Worm (Caenorhabditis elegans) whole organism, mixed stage, embryonic: Measurements from ENCODE around the gene srh-122.

Experiments
- bed-3 ChIP-seq: fragments of 200-800 bp; sonication (Bioruptor generic); optimal IDR thresholded peaks from 3 replicates; lab custom pipeline; 2018; ENCODE audit warnings: mild to moderate bottlenecking, missing genetic modification characterization, moderate library complexity, missing compliant biosample characterization
- blmp-1 ChIP-seq: fragments of 150-350 bp; optimal IDR thresholded peaks from 2 replicates; lab custom pipeline; 2014; ENCODE audit warnings: missing biosample characterization, missing genetic modification characterization
- ceh-39 ChIP-seq: fragments of 150-350 bp; optimal IDR thresholded peaks from 2 replicates; lab custom pipeline; 2014; ENCODE audit warnings: missing biosample characterization, missing genetic modification characterization
- ceh-43 ChIP-seq: fragments of 200-800 bp; sonication (Bioruptor generic); optimal IDR thresholded peaks from 2 replicates; lab custom pipeline; 2018; ENCODE audit warnings: mild to moderate bottlenecking, missing genetic modification characterization, moderate library complexity, missing compliant biosample characterization
- ceh-83 ChIP-seq: fragments of 200-800 bp; sonication (Bioruptor generic); optimal IDR thresholded peaks from 2 replicates; lab custom pipeline; 2018; ENCODE audit warnings: mild to moderate bottlenecking, missing genetic modification characterization, missing compliant biosample characterization
- ces-1 ChIP-seq: fragments of 150-350 bp; optimal IDR thresholded peaks from 2 replicates; lab custom pipeline; 2014; ENCODE audit warnings: missing biosample characterization, missing genetic modification reagents, missing genetic modification characterization
- cnd-1 ChIP-seq: fragments of 200-800 bp; sonication (Bioruptor generic); optimal IDR thresholded peaks from 2 replicates; lab custom pipeline; 2018; ENCODE audit warnings: mild to moderate bottlenecking, missing genetic modification characterization, missing compliant biosample characterization
- drap-1 ChIP-seq: fragments of 200-800 bp; sonication (Bioruptor generic); optimal IDR thresholded peaks from 3 replicates; lab custom pipeline; 2018; ENCODE audit warnings: mild to moderate bottlenecking, missing genetic modification characterization, missing compliant biosample characterization
- elt-1 ChIP-seq: sonication (generic microtip); optimal IDR thresholded peaks from 2 replicates; lab custom pipeline; 2017; ENCODE audit warnings: missing genetic modification characterization, mild to moderate bottlenecking, missing compliant biosample characterization, antibody characterized with exemption, moderate library complexity, borderline replicate concordance; ENCODE audit not compliant: insufficient read depth
- elt-3 ChIP-seq: fragments of 150-350 bp; optimal IDR thresholded peaks from 2 replicates; lab custom pipeline; 2014; ENCODE audit warnings: missing biosample characterization, missing genetic modification characterization
- flh-1 ChIP-seq: fragments of 200-800 bp; sonication (Bioruptor generic); optimal IDR thresholded peaks from 2 replicates; lab custom pipeline; 2018; ENCODE audit warnings: mild to moderate bottlenecking, missing genetic modification characterization, moderate library complexity, missing compliant biosample characterization
- ham-2 ChIP-seq: fragments of 200-800 bp; sonication (Bioruptor generic); optimal IDR thresholded peaks from 2 replicates; lab custom pipeline; 2018; ENCODE audit warnings: mild to moderate bottlenecking, missing genetic modification characterization, missing compliant biosample characterization
- hlh-1 ChIP-seq: fragments of 150-350 bp; optimal IDR thresholded peaks from 2 replicates; lab custom pipeline; 2014; ENCODE audit warnings: missing biosample characterization, missing genetic modification reagents, missing genetic modification characterization
- lin-13 ChIP-seq: fragments of 150-350 bp; optimal IDR thresholded peaks from 2 replicates; lab custom pipeline; 2014; ENCODE audit warnings: missing biosample characterization, missing genetic modification characterization
- lin-32 ChIP-seq: fragments of 200-800 bp; sonication (Bioruptor generic); optimal IDR thresholded peaks from 2 replicates; lab custom pipeline; 2018; ENCODE audit warnings: mild to moderate bottlenecking, missing genetic modification characterization, missing compliant biosample characterization
- lsy-2 ChIP-seq: fragments of 150-350 bp; optimal IDR thresholded peaks from 2 replicates; lab custom pipeline; 2014; ENCODE audit warnings: missing biosample characterization, missing genetic modification characterization
- mab-5 ChIP-seq: fragments of 150-350 bp; optimal IDR thresholded peaks from 2 replicates; lab custom pipeline; 2014; ENCODE audit warnings: missing biosample characterization, missing genetic modification characterization
- mep-1 ChIP-seq: fragments of 150-350 bp; optimal IDR thresholded peaks from 2 replicates; lab custom pipeline; 2017; ENCODE audit warnings: missing biosample characterization, missing genetic modification reagents, missing genetic modification characterization, inconsistent platforms
- mls-2 ChIP-seq: sonication (generic microtip); optimal IDR thresholded peaks from 2 replicates; lab custom pipeline; 2016; ENCODE audit warnings: mild to moderate bottlenecking, missing genetic modification characterization, moderate library complexity, missing compliant biosample characterization
- nhr-12 ChIP-seq: fragments of 150-350 bp; optimal IDR thresholded peaks from 2 replicates; lab custom pipeline; 2014; ENCODE audit warnings: missing biosample characterization, missing genetic modification characterization
- nhr-2 ChIP-seq: fragments of 150-350 bp; optimal IDR thresholded peaks from 2 replicates; lab custom pipeline; 2014; ENCODE audit warnings: missing biosample characterization, missing genetic modification characterization
- nhr-237 ChIP-seq: fragments of 150-350 bp; optimal IDR thresholded peaks from 2 replicates; lab custom pipeline; 2014; ENCODE audit warnings: missing biosample characterization, missing genetic modification characterization
- nhr-28 ChIP-seq: fragments of 150-350 bp; optimal IDR thresholded peaks from 2 replicates; lab custom pipeline; 2014; ENCODE audit warnings: missing biosample characterization, missing genetic modification characterization
- pha-4 ChIP-seq: fragments of 150-350 bp; optimal IDR thresholded peaks from 2 replicates; lab custom pipeline; 2018; ENCODE audit warnings: missing biosample characterization, missing genetic modification reagents, missing genetic modification characterization
- snpc-4 ChIP-seq: fragments of 150-350 bp; optimal IDR thresholded peaks from 2 replicates; lab custom pipeline; 2014; ENCODE audit warnings: missing biosample characterization, missing genetic modification characterization
- sptf-1 ChIP-seq: sonication (generic microtip); optimal IDR thresholded peaks from 2 replicates; lab custom pipeline; 2017; ENCODE audit warnings: mild to moderate bottlenecking, missing genetic modification characterization, moderate library complexity, missing compliant biosample characterization
- unc-120 ChIP-seq: sonication (generic microtip); optimal IDR thresholded peaks from 2 replicates; lab custom pipeline; 2017; ENCODE audit warnings: missing genetic modification characterization, missing compliant biosample characterization; ENCODE audit not compliant: poor library complexity, severe bottlenecking
- unc-62 ChIP-seq: fragments of 150-350 bp; optimal IDR thresholded peaks from 2 replicates; lab custom pipeline; 2014; ENCODE audit warnings: missing biosample characterization, missing genetic modification reagents, missing genetic modification characterization
- zip-8 ChIP-seq: fragments of 150-350 bp; optimal IDR thresholded peaks from 2 replicates; lab custom pipeline; 2014; ENCODE audit warnings: missing biosample characterization, missing genetic modification characterization
- ztf-11 ChIP-seq: fragments of 150-350 bp; optimal IDR thresholded peaks from 2 replicates; lab custom pipeline; 2014; ENCODE audit warnings: missing biosample characterization, missing genetic modification characterization

Gene srh-122

DNA sequence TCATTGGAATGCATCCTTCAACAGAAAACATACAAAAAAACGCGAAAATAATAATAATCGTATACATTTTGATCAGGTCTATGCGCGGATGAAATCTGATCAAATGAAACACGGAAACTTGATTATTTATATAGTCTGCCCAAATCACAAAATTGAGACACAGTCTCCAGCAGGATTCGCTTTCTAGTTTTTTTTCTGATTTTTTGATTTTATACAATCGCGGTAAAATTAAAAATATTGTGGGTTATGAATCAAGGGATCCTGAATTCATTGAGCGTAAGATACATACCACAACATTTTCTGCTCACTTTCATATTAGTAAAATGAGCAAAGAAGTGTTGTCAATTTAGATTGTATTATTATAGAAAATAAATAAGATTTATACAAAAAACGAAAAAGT, 28.8 kb downstream of the srh-122 start, which contains the start of gene clec-230:
Gene clec-230, minus strand, starts transcription at position 101 of the 400 bp plus-strand sequence.
- no peak for TF ChIP-seq lin-32 (GFP tag; lab: Kevin White, UChicago)
- no peak for TF ChIP-seq drap-1 (GFP tag; lab: Kevin White, UChicago)
- no peak for TF ChIP-seq ceh-83
- TF ChIP-seq lin-13 = no peak
- TF ChIP-seq ceh-39 (tag; lab: Kevin White, UChicago) = no peak
- TF ChIP-seq nhr-237 (tag; lab: Kevin White, UChicago) = no peak
- TF ChIP-seq mep-1 = no peak
- TF ChIP-seq nhr-12 (tag; lab: Kevin White, UChicago) = no peak

DNA sequence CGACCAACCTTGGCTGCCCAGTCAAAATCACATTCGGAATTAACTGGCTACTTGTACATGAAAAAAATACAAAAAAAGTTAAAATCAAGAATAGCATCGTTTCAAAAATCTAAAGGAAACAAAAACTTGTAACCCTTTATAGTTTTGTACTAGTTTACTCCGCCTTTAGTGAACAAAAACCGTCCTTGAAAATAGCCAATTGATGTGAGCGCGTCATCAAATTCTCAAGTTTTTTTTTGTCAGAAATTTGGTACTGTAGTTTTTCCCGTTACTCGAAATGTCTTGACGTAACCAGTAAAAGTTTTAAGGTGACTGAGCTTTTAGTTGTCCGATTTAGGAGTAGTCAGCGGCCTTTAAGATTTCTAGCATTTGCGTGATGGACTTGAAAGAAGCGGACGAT, 30.5 kb downstream of the srh-122 start, which contains the start of gene C29F3.3:
Gene C29F3.3, minus strand, starts transcription at position 101 of the 400 bp plus-strand sequence.
- no peak for TF ChIP-seq nhr-2 (tag; lab: Kevin White, UChicago)
- TF ChIP-seq pha-4 = no peak
- TF ChIP-seq ceh-39 (tag; lab: Kevin White, UChicago) = no peak
- TF ChIP-seq ceh-43 (GFP tag; lab: Kevin White, UChicago) = no peak
- no peak for TF ChIP-seq bed-3 (GFP tag; lab: Kevin White, UChicago)
- TF ChIP-seq mab-5 (tag; lab: Kevin White, UChicago) = no peak
- no peak for TF ChIP-seq lin-32 (GFP tag; lab: Kevin White, UChicago)
- no peak for TF ChIP-seq elt-3 (tag; lab: Kevin White, UChicago)
- TF ChIP-seq ham-2 (GFP tag; lab: Kevin White, UChicago) = no peak
- no peak for TF ChIP-seq nhr-237 (tag; lab: Kevin White, UChicago)
- no peak for TF ChIP-seq nhr-28 (tag; lab: Kevin White, UChicago)
- TF ChIP-seq elt-1 (tag; lab: Kevin White, UChicago) = no peak
- TF ChIP-seq cnd-1 (tag; lab: Kevin White, UChicago) = no peak
- TF ChIP-seq sptf-1 = no peak
- TF ChIP-seq, all 35 proteins: peak for 0

DNA sequence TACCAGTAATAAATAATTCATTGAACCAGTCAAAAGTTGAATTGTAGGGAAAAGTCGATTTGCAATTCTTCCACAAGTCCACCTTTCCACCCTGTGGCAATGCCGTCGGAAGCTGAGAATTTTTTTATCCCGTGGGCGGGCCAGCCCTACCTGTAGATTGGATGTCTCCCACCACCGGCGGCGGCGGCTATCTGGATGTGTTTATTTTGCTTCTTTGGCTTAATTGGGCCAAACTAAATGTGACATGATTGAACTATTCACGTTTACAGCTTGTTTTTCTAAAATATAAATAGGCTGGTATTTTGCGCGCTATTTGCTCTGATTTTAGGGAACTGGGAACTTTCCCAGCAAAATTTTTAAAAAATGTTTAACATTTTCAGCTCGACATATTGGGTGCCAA, 33.3 kb downstream of the srh-122 start, which contains the start of gene wrt-8:
Gene wrt-8, minus strand, starts transcription at position 101 of the 400 bp plus-strand sequence.
- TF ChIP-seq drap-1 (GFP tag; lab: Kevin White, UChicago) = no peak
- no peak for TF ChIP-seq ceh-39 (tag; lab: Kevin White, UChicago)
- no peak for TF ChIP-seq snpc-4 (tag; lab: Kevin White, UChicago)
- TF ChIP-seq hlh-1 (tag; lab: Kevin White, UChicago) = no peak
- TF ChIP-seq nhr-28 (tag; lab: Kevin White, UChicago) = no peak
- no peak for TF ChIP-seq nhr-12 (tag; lab: Kevin White, UChicago)
- no peak for TF ChIP-seq pha-4
- TF ChIP-seq lsy-2 (tag; lab: Kevin White, UChicago) = no peak
- TF ChIP-seq mls-2 (tag; lab: Kevin White, UChicago) = no peak
- TF ChIP-seq mep-1 = no peak
- no peak for TF ChIP-seq ces-1 (GFP tag; lab: Kevin White, UChicago)
- TF ChIP-seq elt-1 (tag; lab: Kevin White, UChicago) = no peak
- no peak for TF ChIP-seq ceh-83
- TF ChIP-seq lin-13 = no peak
- TF ChIP-seq unc-120 = no peak

ce11 chrV:15341404-15341803, 36.4 kb downstream of the srh-122 start, which contains the start of gene clec-229:
clec-229 (minus strand) TSS chrV:15341504.
- TF ChIP-seq ces-1 (GFP tag; lab: Kevin White, UChicago) = no peak
- TF ChIP-seq unc-120 = no peak
- TF ChIP-seq mep-1 = no peak
- no peak for TF ChIP-seq nhr-28 (tag; lab: Kevin White, UChicago)
- TF ChIP-seq cnd-1 (tag; lab: Kevin White, UChicago) = no peak
- TF ChIP-seq blmp-1 (tag; lab: Kevin White, UChicago) = no peak
- TF ChIP-seq mab-5 (tag; lab: Kevin White, UChicago) = no peak
- no peak for TF ChIP-seq lsy-2 (tag; lab: Kevin White, UChicago)
- TF ChIP-seq lin-13 = no peak
- TF ChIP-seq nhr-2 (tag; lab: Kevin White, UChicago) = no peak
- no peak for TF ChIP-seq mls-2 (tag; lab: Kevin White, UChicago)
- TF ChIP-seq zip-8 (tag; lab: Kevin White, UChicago) = no peak
- no peak for TF ChIP-seq ceh-83
- no peak for TF ChIP-seq nhr-237 (tag; lab: Kevin White, UChicago)
- TF ChIP-seq pha-4 = no peak

ce11 chrV:15339363-15339762, 38.4 kb downstream of the srh-122 start, which contains the start of gene clec-228:
clec-228 (minus strand) TSS chrV:15339463.
- TF ChIP-seq unc-62 (no peak), ztf-11 (no peak), elt-1 (tag; lab: Kevin White, UChicago) (no peak), drap-1 (GFP tag; lab: Kevin White, UChicago) (no peak), flh-1 (GFP tag; lab: Kevin White, UChicago) (no peak), ham-2 (GFP tag; lab: Kevin White, UChicago) (no peak)
- TF ChIP-seq, all 35 proteins: peak for 0
